Fruit fly (Drosophila melanogaster) whole organism, embryonic: ENCODE data around the gene Cby.

Experiments
- ATbp ChIP-seq: fragments of 200-800 bp; sonication (Bioruptor generic); optimal IDR thresholded peaks from 2 replicates; lab custom pipeline; 2017; ENCODE audit warnings: missing biosample characterization, mild to moderate bottlenecking, missing genetic modification characterization, missing genetic modification reagents
- Bdp1 ChIP-seq: fragments of 200-800 bp; sonication (Bioruptor generic); optimal IDR thresholded peaks from 3 replicates; lab custom pipeline; 2016; ENCODE audit warnings: missing biosample characterization, missing genetic modification characterization
- CG10366 ChIP-seq: fragments of 200-800 bp; sonication (Bioruptor generic); IDR thresholded peaks from 2 replicates; pipeline ENCODE4 v1.3.6; 2022; ENCODE audit warnings: missing biosample characterization, missing genetic modification characterization
- CG11398 ChIP-seq: fragments of 200-800 bp; sonication (Bioruptor generic); optimal IDR thresholded peaks from 2 replicates; lab custom pipeline; 2016; ENCODE audit warnings: missing biosample characterization, missing genetic modification characterization
- CG13123 ChIP-seq: fragments of 200-800 bp; sonication (Bioruptor generic); optimal IDR thresholded peaks from 2 replicates; lab custom pipeline; 2016; ENCODE audit warnings: missing biosample characterization, missing genetic modification characterization
- CG13424 ChIP-seq: fragments of 200-800 bp; sonication (Bioruptor generic); optimal IDR thresholded peaks from 2 replicates; lab custom pipeline; 2019; ENCODE audit warnings: missing biosample characterization, mild to moderate bottlenecking, missing genetic modification characterization, moderate library complexity
- CG14014 ChIP-seq: fragments of 200-800 bp; sonication (Bioruptor generic); IDR thresholded peaks from 2 replicates; pipeline ENCODE4 v1.3.6; 2022; ENCODE audit warnings: missing biosample characterization, missing genetic modification characterization
- CG15514 ChIP-seq: fragments of 200-800 bp; sonication (Bioruptor generic); optimal IDR thresholded peaks from 3 replicates; lab custom pipeline; 2017; ENCODE audit warnings: missing biosample characterization, missing genetic modification characterization, mild to moderate bottlenecking, moderate library complexity, missing genetic modification reagents
- CG2875 ChIP-seq: fragments of 200-800 bp; sonication (Bioruptor generic); optimal IDR thresholded peaks from 2 replicates; lab custom pipeline; 2017; ENCODE audit warnings: missing biosample characterization, mild to moderate bottlenecking, missing genetic modification characterization, missing genetic modification reagents
- CG31224 ChIP-seq: fragments of 200-800 bp; sonication (Bioruptor generic); IDR thresholded peaks from 2 replicates; pipeline ENCODE4 v1.3.6; 2022; ENCODE audit warnings: missing biosample characterization, missing genetic modification characterization
- CG3281 ChIP-seq: fragments of 200-800 bp; sonication (Bioruptor generic); optimal IDR thresholded peaks from 3 replicates; lab custom pipeline; 2017; ENCODE audit warnings: missing biosample characterization, mild to moderate bottlenecking, missing genetic modification characterization
- CG4730 ChIP-seq: fragments of 200-800 bp; sonication (Bioruptor generic); IDR thresholded peaks from 2 replicates; pipeline ENCODE4 v1.3.6; 2022; ENCODE audit warnings: missing biosample characterization, missing genetic modification characterization
- CG7839 ChIP-seq: fragments of 200-800 bp; sonication (Bioruptor generic); optimal IDR thresholded peaks from 3 replicates; lab custom pipeline; 2018; ENCODE audit warnings: missing biosample characterization, mild to moderate bottlenecking, missing genetic modification characterization, moderate library complexity
- Dfd ChIP-seq, 2 experiments: fragments of >200 bp; optimal IDR thresholded peaks; 2 replicates each; lab custom pipeline; 2017; ENCODE audit warnings: missing biosample characterization in 2 of 2, missing genetic modification characterization in 2 of 2
- Dp ChIP-seq: fragments of 200-800 bp; sonication (Bioruptor generic); optimal IDR thresholded peaks from 2 replicates; lab custom pipeline; 2018; ENCODE audit warnings: missing biosample characterization, mild to moderate bottlenecking, missing genetic modification characterization, moderate library complexity
- Drgx ChIP-seq: fragments of 200-800 bp; sonication (Bioruptor generic); IDR thresholded peaks from 2 replicates; pipeline ENCODE4 v1.3.6; 2022; ENCODE audit warnings: missing biosample characterization, missing genetic modification characterization
- E2f1 ChIP-seq: fragments of 200-800 bp; sonication (Bioruptor generic); IDR thresholded peaks from 2 replicates; pipeline ENCODE4 v1.3.6; 2022; ENCODE audit warnings: missing biosample characterization, missing genetic modification characterization
- GATAe ChIP-seq: fragments of 200-800 bp; sonication (Bioruptor generic); conservative IDR thresholded peaks from 2 replicates; pipeline ENCODE4 v1.3.6; 2022; ENCODE audit warnings: missing biosample characterization, missing genetic modification characterization
- HLHmδ ChIP-seq: fragments of 200-800 bp; sonication (Bioruptor generic); optimal IDR thresholded peaks from 2 replicates; lab custom pipeline; 2018; ENCODE audit warnings: missing biosample characterization, mild to moderate bottlenecking, missing genetic modification characterization, moderate library complexity
- Lhr ChIP-seq: fragments of 200-800 bp; sonication (Bioruptor generic); optimal IDR thresholded peaks from 3 replicates; lab custom pipeline; 2017; ENCODE audit warnings: mild to moderate bottlenecking, missing biosample characterization, missing genetic modification reagents, missing genetic modification characterization
- MESR4 ChIP-seq: fragments of 200-800 bp; sonication (Bioruptor generic); optimal IDR thresholded peaks from 2 replicates; lab custom pipeline; 2018; ENCODE audit warnings: missing biosample characterization, mild to moderate bottlenecking, missing genetic modification characterization, moderate library complexity
- Nf-YC ChIP-seq: fragments of 200-800 bp; optimal IDR thresholded peaks from 3 replicates; lab custom pipeline; 2019; ENCODE audit warnings: missing biosample characterization, mild to moderate bottlenecking, missing genetic modification characterization, moderate library complexity
- Oaz ChIP-seq: fragments of 200-800 bp; sonication (Bioruptor generic); IDR thresholded peaks from 2 replicates; pipeline ENCODE4 v1.3.6; 2022; ENCODE audit warnings: missing biosample characterization, missing genetic modification characterization
- Oli ChIP-seq: fragments of 200-800 bp; sonication (Bioruptor generic); optimal IDR thresholded peaks from 2 replicates; lab custom pipeline; 2018; ENCODE audit warnings: missing biosample characterization, mild to moderate bottlenecking, missing genetic modification characterization, moderate library complexity
- Opbp ChIP-seq: fragments of 200-800 bp; sonication (Bioruptor generic); IDR thresholded peaks from 3 replicates; pipeline ENCODE4 v1.3.6; 2022; ENCODE audit warnings: missing biosample characterization, missing genetic modification characterization; ENCODE audit not compliant: partially characterized antibody
- Optix ChIP-seq: fragments of 200-800 bp; sonication (Bioruptor generic); IDR thresholded peaks from 3 replicates; pipeline ENCODE4 v1.3.6; 2022; ENCODE audit warnings: missing biosample characterization, missing genetic modification characterization
- Ravus ChIP-seq: fragments of 200-800 bp; sonication (Bioruptor generic); IDR thresholded peaks from 2 replicates; pipeline ENCODE4 v1.3.6; 2022; ENCODE audit warnings: missing biosample characterization, missing genetic modification characterization
- Rx ChIP-seq: fragments of 200-800 bp; sonication (Bioruptor generic); IDR thresholded peaks from 2 replicates; pipeline ENCODE4 v1.3.6; 2022; ENCODE audit warnings: missing biosample characterization, missing genetic modification characterization
- amos ChIP-seq: fragments of 200-800 bp; sonication (Bioruptor generic); IDR thresholded peaks from 2 replicates; pipeline ENCODE4 v1.3.6; 2022; ENCODE audit warnings: missing biosample characterization, missing genetic modification characterization; ENCODE audit not compliant: partially characterized antibody
- bcd ChIP-seq: fragments of 200-800 bp; sonication (Bioruptor generic); optimal IDR thresholded peaks from 2 replicates; lab custom pipeline; 2017; ENCODE audit warnings: missing biosample characterization, mild to moderate bottlenecking, missing genetic modification characterization
- caup ChIP-seq: fragments of 200-800 bp; sonication (Bioruptor generic); optimal IDR thresholded peaks from 3 replicates; lab custom pipeline; 2017; ENCODE audit warnings: missing biosample characterization, mild to moderate bottlenecking, missing genetic modification characterization, moderate library complexity; ENCODE audit not compliant: severe bottlenecking
- ci ChIP-seq: fragments of 200-800 bp; sonication (Bioruptor generic); IDR thresholded peaks from 3 replicates; pipeline ENCODE4 v1.3.6; 2022; ENCODE audit warnings: missing biosample characterization, missing genetic modification characterization
- crp ChIP-seq, 2 experiments: fragments of 200-800 bp; sonication (Bioruptor generic); optimal IDR thresholded peaks; 2 replicates in 1 of 2; 3 replicates in 1 of 2; lab custom pipeline; 2017; ENCODE audit warnings: missing biosample characterization in 2 of 2, missing genetic modification characterization in 2 of 2, mild to moderate bottlenecking in 1 of 2, moderate library complexity in 1 of 2
- dati ChIP-seq: fragments of 200-800 bp; sonication (Bioruptor generic); IDR thresholded peaks from 2 replicates; pipeline ENCODE4 v1.3.6; 2022; ENCODE audit warnings: missing biosample characterization, missing genetic modification characterization
- exex ChIP-seq: fragments of 200-800 bp; sonication (Bioruptor generic); optimal IDR thresholded peaks from 4 replicates; lab custom pipeline; 2018; ENCODE audit warnings: missing biosample characterization, mild to moderate bottlenecking, missing genetic modification characterization, moderate library complexity
- fd96Cb ChIP-seq: fragments of 200-800 bp; sonication (Bioruptor generic); optimal IDR thresholded peaks from 2 replicates; lab custom pipeline; 2018; ENCODE audit warnings: missing biosample characterization, mild to moderate bottlenecking, missing genetic modification characterization, moderate library complexity
- gce ChIP-seq: fragments of 200-800 bp; sonication (Bioruptor generic); IDR thresholded peaks from 3 replicates; pipeline ENCODE4 v1.3.6; 2022; ENCODE audit warnings: missing biosample characterization, missing genetic modification characterization
- gsb-n ChIP-seq: fragments of 200-800 bp; sonication (Bioruptor generic); optimal IDR thresholded peaks from 3 replicates; lab custom pipeline; 2018; ENCODE audit warnings: missing biosample characterization, mild to moderate bottlenecking, missing genetic modification characterization
- klu ChIP-seq: fragments of 200-800 bp; sonication (Bioruptor generic); IDR thresholded peaks from 2 replicates; pipeline ENCODE4 v1.3.6; 2022; ENCODE audit warnings: missing biosample characterization, missing genetic modification characterization
- org-1 ChIP-seq: fragments of 200-800 bp; sonication (Bioruptor generic); optimal IDR thresholded peaks from 2 replicates; lab custom pipeline; 2017; ENCODE audit warnings: missing biosample characterization, missing genetic modification characterization
- prd ChIP-seq, 3 experiments: fragments of >200 bp in 2 of 3; fragments of 200-800 bp in 1 of 3; sonication (Bioruptor generic) in 1 of 3; optimal IDR thresholded peaks in 2 of 3; IDR thresholded peaks in 1 of 3; 2 replicates in 2 of 3; 3 replicates in 1 of 3; pipeline versions ENCODE4 v1.3.6 to Lab custom; 2017 to 2022; ENCODE audit warnings: missing biosample characterization in 1 of 3, missing genetic modification characterization in 1 of 3
- pros ChIP-seq: fragments of 200-800 bp; sonication (Bioruptor generic); optimal IDR thresholded peaks from 3 replicates; lab custom pipeline; 2019; ENCODE audit warnings: missing biosample characterization, mild to moderate bottlenecking, missing genetic modification characterization, moderate library complexity
- pum ChIP-seq: fragments of 200-800 bp; sonication (Bioruptor generic); optimal IDR thresholded peaks from 2 replicates; lab custom pipeline; 2016; ENCODE audit warnings: missing biosample characterization, missing genetic modification characterization
- pzg ChIP-seq: fragments of 200-800 bp; sonication (Bioruptor generic); optimal IDR thresholded peaks from 3 replicates; lab custom pipeline; 2018; ENCODE audit warnings: missing biosample characterization, mild to moderate bottlenecking, missing genetic modification characterization, moderate library complexity
- sim ChIP-seq: fragments of 200-800 bp; sonication (Bioruptor generic); IDR thresholded peaks from 2 replicates; pipeline ENCODE4 v1.3.6; 2022; ENCODE audit warnings: missing biosample characterization, missing genetic modification characterization
- slou ChIP-seq: fragments of 200-800 bp; sonication (Bioruptor generic); optimal IDR thresholded peaks from 3 replicates; lab custom pipeline; 2016; ENCODE audit warnings: missing biosample characterization, missing genetic modification characterization
- slp2 ChIP-seq: fragments of 200-800 bp; sonication (Bioruptor generic); optimal IDR thresholded peaks from 2 replicates; lab custom pipeline; 2016; ENCODE audit warnings: missing biosample characterization, missing genetic modification characterization
- unc-4 ChIP-seq: fragments of 200-800 bp; sonication (Bioruptor generic); IDR thresholded peaks from 2 replicates; pipeline ENCODE4 v1.3.6; 2022; ENCODE audit warnings: missing biosample characterization, missing genetic modification characterization; ENCODE audit not compliant: partially characterized antibody
- wdn ChIP-seq: fragments of 200-800 bp; sonication (Bioruptor generic); IDR thresholded peaks from 2 replicates; pipeline ENCODE4 v1.3.6; 2022; ENCODE audit warnings: missing biosample characterization, missing genetic modification characterization
- wek ChIP-seq: fragments of 200-800 bp; sonication (Bioruptor generic); optimal IDR thresholded peaks from 3 replicates; lab custom pipeline; 2018; ENCODE audit warnings: missing biosample characterization, mild to moderate bottlenecking, missing genetic modification characterization, moderate library complexity
- yki ChIP-seq: fragments of >200 bp; optimal IDR thresholded peaks from 3 replicates; lab custom pipeline; 2018

Cby gene

DNA sequence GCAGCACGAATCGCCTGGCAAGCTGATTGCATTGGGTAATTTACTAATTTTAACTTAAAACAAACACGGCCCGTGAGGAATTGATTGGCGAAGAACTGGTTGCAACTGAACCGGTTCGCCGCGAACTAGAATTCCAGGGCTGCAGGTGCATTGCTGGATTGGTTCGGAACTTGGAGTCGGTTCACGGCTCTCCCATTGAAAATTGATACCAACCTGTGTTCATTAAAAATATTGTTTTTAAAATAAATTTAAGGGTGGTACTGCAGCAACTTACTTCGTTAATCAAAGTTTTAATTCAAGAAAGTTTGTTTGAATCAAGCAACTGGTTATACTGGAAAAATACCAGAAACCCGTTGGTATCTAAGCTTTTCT, 45.3 kb upstream of the Cby start, which contains the start of gene CASK (continued):
- peak; percentile 100 for TF ChIP-seq CG15514 (GFP tag; lab: Kevin White, UChicago)
- no peak for TF ChIP-seq CG31224
- TF ChIP-seq gsb-n, result peak; percentile 22
- TF ChIP-seq gce, result no peak
- TF ChIP-seq yki (lab: Kevin White, UChicago), result no peak
- TF ChIP-seq caup (GFP tag; lab: Kevin White, UChicago), result no peak
- no peak for TF ChIP-seq crp (GFP tag; optimal IDR thresholded peaks at IDR 0.05; lab: Kevin White, UChicago)
- TF ChIP-seq dati (GFP tag; lab: Robert Waterston, UW), result no peak
- TF ChIP-seq CG13123 (GFP tag; lab: Kevin White, UChicago), result no peak
- no peak for TF ChIP-seq wdn
- no peak for TF ChIP-seq CG7839
- no peak for TF ChIP-seq CG10366 (GFP tag; lab: Robert Waterston, UW)
- TF ChIP-seq slou, result no peak
- peak; percentile 79 for TF ChIP-seq MESR4 (GFP tag; lab: Kevin White, UChicago)
- no peak for TF ChIP-seq CG11398 (GFP tag; lab: Kevin White, UChicago)
- TF ChIP-seq pum, result no peak
- TF ChIP-seq pros, result no peak
- no peak for TF ChIP-seq Ravus
- no peak for TF ChIP-seq Oaz (GFP tag; lab: Robert Waterston, UW)
- TF ChIP-seq Dp (GFP tag; lab: Kevin White, UChicago), result peak; percentile 87
- no peak for TF ChIP-seq Bdp1 (GFP tag; lab: Kevin White, UChicago)
- TF ChIP-seq Opbp, result no peak
- TF ChIP-seq Optix, result no peak
- TF ChIP-seq E2f1, result no peak
- TF ChIP-seq HLHmδ (GFP tag; lab: Kevin White, UChicago), result no peak
- no peak for TF ChIP-seq CG14014 (GFP tag; lab: Robert Waterston, UW)
- peak; percentile 15 for TF ChIP-seq CG13424 (tag; lab: Kevin White, UChicago)
- no peak for TF ChIP-seq fd96Cb (tag; lab: Kevin White, UChicago)
- peak; percentile 21; the same call in 1 of the 2 replicates for TF ChIP-seq unc-4 (GFP tag; lab: Robert Waterston, UW)
- no peak for TF ChIP-seq ci
- no peak for TF ChIP-seq Drgx (GFP tag; lab: Robert Waterston, UW)
- TF ChIP-seq CG3281 (GFP tag; lab: Kevin White, UChicago), result no peak
- no peak for TF ChIP-seq CG4730 (GFP tag; lab: Robert Waterston, UW)
- TF ChIP-seq Nf-YC (tag; lab: Kevin White, UChicago), result peak; percentile 14
- no peak for TF ChIP-seq ATbp (GFP tag; lab: Kevin White, UChicago)
- no peak for TF ChIP-seq Dfd (GFP tag; optimal IDR thresholded peaks at IDR 0.05; lab: Kevin White, UChicago)
- no peak for TF ChIP-seq bcd
- peak; percentile 53 for TF ChIP-seq amos (GFP tag; lab: Robert Waterston, UW)
- no peak for TF ChIP-seq Oli (tag; lab: Kevin White, UChicago)
- peak; percentile 71 for TF ChIP-seq Lhr (GFP tag; lab: Kevin White, UChicago)
- TF ChIP-seq klu (GFP tag; lab: Robert Waterston, UW), result no peak
- no peak for TF ChIP-seq slp2 (GFP tag; lab: Kevin White, UChicago)
- TF ChIP-seq exex (tag; lab: Kevin White, UChicago), result no peak
- no peak for TF ChIP-seq prd (optimal IDR thresholded peaks at IDR 0.05; lab: Kevin White, UChicago)
- TF ChIP-seq prd (GFP tag; IDR thresholded peaks at IDR 0.05; lab: Robert Waterston, UW), result 0 out of 3 replicates have a peak, but pooled peaks have one; percentile 19
- no peak for TF ChIP-seq Rx
- peak; percentile 78 for TF ChIP-seq pzg
- no peak for TF ChIP-seq sim (GFP tag; lab: Robert Waterston, UW)
- no peak for TF ChIP-seq GATAe (GFP tag; lab: Robert Waterston, UW)
- no peak for TF ChIP-seq CG2875 (GFP tag; lab: Kevin White, UChicago)
- no peak for TF ChIP-seq org-1 (GFP tag; lab: Kevin White, UChicago)
- TF ChIP-seq wek (GFP tag; lab: Kevin White, UChicago), result no peak
